Fruit fly (Drosophila melanogaster) whole organism, pupa: ENCODE measurements around the gene gcm2.

Experiments
- CG10348 ChIP-seq: fragments of 200-800 bp; sonication (Bioruptor generic); IDR thresholded peaks from 2 replicates; pipeline ENCODE4 v1.3.6; 2022; ENCODE audit warnings: missing biosample characterization, missing genetic modification characterization
- CG12605 ChIP-seq: fragments of 200-800 bp; sonication (Bioruptor generic); IDR thresholded peaks from 2 replicates; pipeline ENCODE4 v1.3.6; 2022; ENCODE audit warnings: missing biosample characterization, missing genetic modification characterization
- CG13204 ChIP-seq: fragments of 200-800 bp; sonication (Bioruptor generic); optimal IDR thresholded peaks from 2 replicates; lab custom pipeline; 2018; ENCODE audit warnings: missing biosample characterization, mild to moderate bottlenecking, missing genetic modification characterization, moderate library complexity
- CG14655 ChIP-seq: fragments of 200-800 bp; sonication (Bioruptor generic); optimal IDR thresholded peaks from 3 replicates; lab custom pipeline; 2017; ENCODE audit warnings: mild to moderate bottlenecking, missing biosample characterization, missing genetic modification reagents, missing genetic modification characterization
- CG15710 ChIP-seq: fragments of 200-800 bp; sonication (Bioruptor generic); optimal IDR thresholded peaks from 2 replicates; lab custom pipeline; 2018; ENCODE audit warnings: missing biosample characterization, mild to moderate bottlenecking, missing genetic modification characterization, moderate library complexity
- CG17806 ChIP-seq: fragments of 200-800 bp; sonication (Bioruptor generic); optimal IDR thresholded peaks from 2 replicates; lab custom pipeline; 2018; ENCODE audit warnings: missing biosample characterization, mild to moderate bottlenecking, missing genetic modification characterization, moderate library complexity
- CG32121 ChIP-seq: fragments of 200-800 bp; sonication (Bioruptor generic); IDR thresholded peaks from 2 replicates; pipeline ENCODE4 v1.3.6; 2022; ENCODE audit warnings: missing biosample characterization, missing genetic modification characterization
- CG34367 ChIP-seq: fragments of 200-800 bp; sonication (Bioruptor generic); optimal IDR thresholded peaks from 2 replicates; lab custom pipeline; 2018; ENCODE audit warnings: missing biosample characterization, mild to moderate bottlenecking, missing genetic modification characterization
- CG4496 ChIP-seq: fragments of 200-800 bp; sonication (Bioruptor generic); IDR thresholded peaks from 3 replicates; pipeline ENCODE4 v1.3.6; 2022; ENCODE audit warnings: missing biosample characterization, missing genetic modification characterization
- CG8159 ChIP-seq: fragments of 200-800 bp; sonication (Bioruptor generic); optimal IDR thresholded peaks from 3 replicates; lab custom pipeline; 2018; ENCODE audit warnings: missing biosample characterization, mild to moderate bottlenecking, missing genetic modification characterization, moderate library complexity
- CG8301 ChIP-seq: fragments of 200-800 bp; sonication (Bioruptor generic); optimal IDR thresholded peaks from 2 replicates; lab custom pipeline; 2018; ENCODE audit warnings: missing biosample characterization, mild to moderate bottlenecking, missing genetic modification characterization
- CG9948 ChIP-seq: fragments of 200-800 bp; sonication (Bioruptor generic); optimal IDR thresholded peaks from 2 replicates; lab custom pipeline; 2018; ENCODE audit warnings: missing biosample characterization, mild to moderate bottlenecking, missing genetic modification characterization, moderate library complexity
- D1 ChIP-seq: fragments of 200-800 bp; sonication (Bioruptor generic); optimal IDR thresholded peaks from 2 replicates; lab custom pipeline; 2018; ENCODE audit warnings: missing biosample characterization, mild to moderate bottlenecking, missing genetic modification characterization, moderate library complexity
- EcR ChIP-seq: fragments of 200-800 bp; sonication (Bioruptor generic); optimal IDR thresholded peaks from 3 replicates; lab custom pipeline; 2019; ENCODE audit warnings: missing biosample characterization, missing genetic modification characterization, mild to moderate bottlenecking, moderate library complexity, missing genetic modification reagents
- Ets98B ChIP-seq: fragments of 200-800 bp; sonication (Bioruptor generic); IDR thresholded peaks from 2 replicates; pipeline ENCODE4 v1.3.6; 2022; ENCODE audit warnings: missing biosample characterization, missing genetic modification characterization
- Pif1A ChIP-seq: fragments of 200-800 bp; sonication (Bioruptor generic); optimal IDR thresholded peaks from 3 replicates; lab custom pipeline; 2016; ENCODE audit warnings: missing biosample characterization, missing genetic modification characterization
- Pif1B ChIP-seq: fragments of 200-800 bp; sonication (Bioruptor generic); optimal IDR thresholded peaks from 3 replicates; lab custom pipeline; 2016; ENCODE audit warnings: missing biosample characterization, missing genetic modification characterization
- Snoo ChIP-seq: fragments of 200-800 bp; sonication (Bioruptor generic); optimal IDR thresholded peaks from 3 replicates; lab custom pipeline; 2017; ENCODE audit warnings: missing biosample characterization, mild to moderate bottlenecking, missing genetic modification characterization, inconsistent platforms
- fd96Ca ChIP-seq: fragments of 200-800 bp; sonication (Bioruptor generic); IDR thresholded peaks from 3 replicates; pipeline ENCODE4 v1.3.6; 2022; ENCODE audit warnings: missing biosample characterization, missing genetic modification characterization
- gl ChIP-seq: fragments of 200-800 bp; sonication (Bioruptor generic); optimal IDR thresholded peaks from 2 replicates; lab custom pipeline; 2018; ENCODE audit warnings: missing biosample characterization, mild to moderate bottlenecking, missing genetic modification characterization
- rn ChIP-seq: fragments of 200-800 bp; sonication (Bioruptor generic); IDR thresholded peaks from 2 replicates; pipeline ENCODE4 v1.3.6; 2022; ENCODE audit warnings: missing biosample characterization, missing genetic modification characterization

gcm2 gene

dm6 chr2L:9602103-9602502 is 6.3 kb upstream of the gcm2 start:
- TF ChIP-seq CG13204 = no peak
- TF ChIP-seq CG4496 (GFP tag; lab: Robert Waterston, UW) = no peak
- TF ChIP-seq CG34367 (tag; lab: Kevin White, UChicago) = no peak
- TF ChIP-seq fd96Ca (GFP tag; lab: Robert Waterston, UW) = no peak
- no peak for TF ChIP-seq D1 (tag; lab: Kevin White, UChicago)
- no peak for TF ChIP-seq CG12605 (GFP tag; lab: Robert Waterston, UW)
- TF ChIP-seq CG8159 (tag; lab: Kevin White, UChicago) = no peak
- no peak for TF ChIP-seq Ets98B
- no peak for TF ChIP-seq gl (tag; lab: Kevin White, UChicago)
- TF ChIP-seq Pif1B (GFP tag; lab: Kevin White, UChicago) = no peak
- no peak for TF ChIP-seq CG9948 (tag; lab: Kevin White, UChicago)
- TF ChIP-seq rn (GFP tag; lab: Robert Waterston, UW) = no peak
- no peak for TF ChIP-seq CG14655 (GFP tag; lab: Kevin White, UChicago)
- no peak for TF ChIP-seq CG15710 (tag; lab: Kevin White, UChicago)
- TF ChIP-seq CG8301 = no peak
- no peak for TF ChIP-seq Pif1A (GFP tag; lab: Kevin White, UChicago)
- TF ChIP-seq CG10348 = no peak

- no peak for TF ChIP-seq CG10348
- TF ChIP-seq Pif1B (GFP tag; lab: Kevin White, UChicago) = no peak
These were observed 1.0 kb downstream of the gcm2 start for dm6 chr2L:9609337-9609856.

dm6 chr2L:9612654-9613005 is 4.3 kb downstream of the gcm2 start:
- TF ChIP-seq Pif1B (GFP tag; lab: Kevin White, UChicago) (no peak), D1 (tag; lab: Kevin White, UChicago) (no peak), Ets98B (no peak), CG32121 (GFP tag; lab: Robert Waterston, UW) (no peak), CG8159 (tag; lab: Kevin White, UChicago) (no peak), EcR (GFP tag; lab: Kevin White, UChicago) (no peak), CG8301 (no peak), CG13204 (no peak), Pif1A (GFP tag; lab: Kevin White, UChicago) (no peak), Snoo (no peak), rn (GFP tag; lab: Robert Waterston, UW) (no peak), CG12605 (GFP tag; lab: Robert Waterston, UW) (no peak), CG34367 (tag; lab: Kevin White, UChicago) (no peak), CG15710 (tag; lab: Kevin White, UChicago) (no peak), fd96Ca (GFP tag; lab: Robert Waterston, UW) (no peak), CG14655 (GFP tag; lab: Kevin White, UChicago) (no peak)

- peak; percentile 40 for TF ChIP-seq CG13204
- no peak for TF ChIP-seq CG9948 (tag; lab: Kevin White, UChicago)
- TF ChIP-seq CG17806 (tag; lab: Kevin White, UChicago) = no peak
- no peak for TF ChIP-seq D1 (tag; lab: Kevin White, UChicago)
- peak; percentile 57 for TF ChIP-seq CG4496 (GFP tag; lab: Robert Waterston, UW)
- no peak for TF ChIP-seq fd96Ca (GFP tag; lab: Robert Waterston, UW)
- peak; percentile 21 for TF ChIP-seq Pif1A (GFP tag; lab: Kevin White, UChicago)
- peak; percentile 16 for TF ChIP-seq Snoo
- TF ChIP-seq Pif1B (GFP tag; lab: Kevin White, UChicago) = peak; percentile 23
- no peak for TF ChIP-seq EcR (GFP tag; lab: Kevin White, UChicago)
- TF ChIP-seq gl (tag; lab: Kevin White, UChicago) = no peak
- TF ChIP-seq CG10348 = no peak
- peak; percentile 55; the same call in 1 of the 2 replicates for TF ChIP-seq CG12605 (GFP tag; lab: Robert Waterston, UW)
- TF ChIP-seq Ets98B = peak; percentile 46; the same call in 1 of the 2 replicates
- no peak for TF ChIP-seq CG32121 (GFP tag; lab: Robert Waterston, UW)
These were observed 4.8 kb downstream of the gcm2 start, which contains the start of gene Trx2 for dm6 chr2L:9613006-9613690. Gene Trx2, plus strand, starts transcription at chr2L:9613166.

- TF ChIP-seq CG17806 (tag; lab: Kevin White, UChicago) (no peak), Snoo (peak; percentile 2), CG14655 (GFP tag; lab: Kevin White, UChicago) (peak; percentile 17), Ets98B (peak; percentile 27; the same call in 1 of the 2 replicates), CG12605 (GFP tag; lab: Robert Waterston, UW) (no peak), CG4496 (GFP tag; lab: Robert Waterston, UW) (peak; percentile 50; the same call in 2 of the 3 replicates), CG32121 (GFP tag; lab: Robert Waterston, UW) (peak; percentile 33; the same call in 1 of the 2 replicates), CG8159 (tag; lab: Kevin White, UChicago) (peak; percentile 17)
These were observed 5.6 kb downstream of the gcm2 start for dm6 chr2L:9613922-9614321.

- no peak for TF ChIP-seq Ets98B
- TF ChIP-seq CG12605 (GFP tag; lab: Robert Waterston, UW) = no peak
- no peak for TF ChIP-seq Pif1B (GFP tag; lab: Kevin White, UChicago)
- TF ChIP-seq CG4496 (GFP tag; lab: Robert Waterston, UW) = no peak
- TF ChIP-seq CG13204 = no peak
- TF ChIP-seq fd96Ca (GFP tag; lab: Robert Waterston, UW) = no peak
- no peak for TF ChIP-seq CG9948 (tag; lab: Kevin White, UChicago)
- no peak for TF ChIP-seq CG14655 (GFP tag; lab: Kevin White, UChicago)
- TF ChIP-seq CG10348 = no peak
- TF ChIP-seq EcR (GFP tag; lab: Kevin White, UChicago) = no peak
- no peak for TF ChIP-seq Snoo
- no peak for TF ChIP-seq CG32121 (GFP tag; lab: Robert Waterston, UW)
- no peak for TF ChIP-seq CG8301
- TF ChIP-seq CG15710 (tag; lab: Kevin White, UChicago) = no peak
- no peak for TF ChIP-seq D1 (tag; lab: Kevin White, UChicago)
- TF ChIP-seq Pif1A (GFP tag; lab: Kevin White, UChicago) = no peak
- TF ChIP-seq rn (GFP tag; lab: Robert Waterston, UW) = no peak
- no peak for TF ChIP-seq CG8159 (tag; lab: Kevin White, UChicago)
These were observed 6.4 kb downstream of the gcm2 start for dm6 chr2L:9614674-9615258.
